Fruit fly (Drosophila melanogaster): ENCODE measurements around the gene endos.

The endos gene

dm6 chr3L:14028485-14029384 lies 2.8 kb downstream of the endos start, which contains the start of gene Ptip (continued):
- TF ChIP-seq CG16779 (tag; optimal IDR thresholded peaks at IDR 0.05) (no peak), CG1621 (tag; optimal IDR thresholded peaks at IDR 0.05) (no peak), CG3032 (tag; optimal IDR thresholded peaks at IDR 0.05) (no peak), Gug (GFP tag; IDR thresholded peaks at IDR 0.05) (no peak), Ets21C (GFP tag; optimal IDR thresholded peaks at IDR 0.05) (no peak), achi (GFP tag; optimal IDR thresholded peaks at IDR 0.05) (peak; percentile 36), CG6808 (GFP tag; optimal IDR thresholded peaks at IDR 0.05) (no peak), Lpt (GFP tag; optimal IDR thresholded peaks at IDR 0.05) (no peak), Eip75B (GFP tag; optimal IDR thresholded peaks at IDR 0.05) (no peak), Eip78C (GFP tag) (peak; percentile 15), salr (GFP tag; optimal IDR thresholded peaks at IDR 0.05) (no peak), CG8119 (GFP tag; IDR thresholded peaks at IDR 0.05) (0 out of 3 replicates have a peak, but pooled peaks have one; percentile 19), spab (GFP tag; optimal IDR thresholded peaks at IDR 0.05) (no peak), svp (GFP tag) (no peak), CG7368 (GFP tag; optimal IDR thresholded peaks at IDR 0.05) (no peak), Sox15 (GFP tag; optimal IDR thresholded peaks at IDR 0.05) (no peak), eg (GFP tag; IDR thresholded peaks at IDR 0.05) (peak; percentile 39; the same call in 1 of the 3 replicates), Blimp-1 (GFP tag; optimal IDR thresholded peaks at IDR 0.05) (peak; percentile 96), CG6854 (GFP tag; optimal IDR thresholded peaks at IDR 0.05) (no peak), OdsH (GFP tag; optimal IDR thresholded peaks at IDR 0.05) (no peak), Hr38 (GFP tag; optimal IDR thresholded peaks at IDR 0.05) (no peak), fkh (GFP tag; optimal IDR thresholded peaks at IDR 0.05) (peak; percentile 62), fd59A (GFP tag; optimal IDR thresholded peaks at IDR 0.05) (no peak), Hr4 (GFP tag; optimal IDR thresholded peaks at IDR 0.05) (no peak), CG10669 (GFP tag; optimal IDR thresholded peaks at IDR 0.05) (no peak), Hr39 (GFP tag; optimal IDR thresholded peaks at IDR 0.05) (no peak), lz (GFP tag; optimal IDR thresholded peaks at IDR 0.05) (no peak)

- TF ChIP-seq CG6808 (GFP tag; optimal IDR thresholded peaks at IDR 0.05) (no peak), Sox15 (GFP tag; optimal IDR thresholded peaks at IDR 0.05) (no peak), Gug (GFP tag; IDR thresholded peaks at IDR 0.05) (no peak), CG15336 (GFP tag; IDR thresholded peaks at IDR 0.05) (no peak), CG9139 (GFP tag; optimal IDR thresholded peaks at IDR 0.05) (no peak), fd85E (GFP tag; optimal IDR thresholded peaks at IDR 0.05) (no peak), CG11902 (GFP tag; optimal IDR thresholded peaks at IDR 0.05) (no peak), Blimp-1 (GFP tag; optimal IDR thresholded peaks at IDR 0.05) (no peak), CG4318 (GFP tag; optimal IDR thresholded peaks at IDR 0.05) (no peak), esn (GFP tag; optimal IDR thresholded peaks at IDR 0.05) (no peak), Smox (GFP tag; optimal IDR thresholded peaks at IDR 0.05) (no peak), cyc (GFP tag; optimal IDR thresholded peaks at IDR 0.05) (no peak), topi (GFP tag; optimal IDR thresholded peaks at IDR 0.05) (no peak), CG7368 (GFP tag; optimal IDR thresholded peaks at IDR 0.05) (no peak), pdm3 (GFP tag; optimal IDR thresholded peaks at IDR 0.05) (no peak), Sox102F (GFP tag; optimal IDR thresholded peaks at IDR 0.05) (no peak), lz (GFP tag; optimal IDR thresholded peaks at IDR 0.05) (no peak), OdsH (GFP tag; optimal IDR thresholded peaks at IDR 0.05) (no peak)
Observed at dm6 chr3L:14027549-14027948, 4.0 kb downstream of the endos start.

- no peak for TF ChIP-seq vri (GFP tag; optimal IDR thresholded peaks at IDR 0.05)
- no peak for TF ChIP-seq achi (GFP tag; optimal IDR thresholded peaks at IDR 0.05)
- no peak for TF ChIP-seq spab (GFP tag; optimal IDR thresholded peaks at IDR 0.05)
- no peak for TF ChIP-seq OdsH (GFP tag; optimal IDR thresholded peaks at IDR 0.05)
- no peak for TF ChIP-seq CG1621 (tag; optimal IDR thresholded peaks at IDR 0.05)
- no peak for TF ChIP-seq CG6808 (GFP tag; optimal IDR thresholded peaks at IDR 0.05)
- TF ChIP-seq CG11294 (GFP tag; IDR thresholded peaks at IDR 0.05) = no peak
- no peak for TF ChIP-seq dac (GFP tag; optimal IDR thresholded peaks at IDR 0.05)
Observed at dm6 chr3L:14025736-14026135, 5.8 kb downstream of the endos start.

Measured in whole organism, prepupa.